Fruit fly (Drosophila melanogaster) Kc167 (cell line): ENCODE measurements around the gene dl.

ENCODE experiments used
- Myc ChIP-seq: fragments of >200 bp; optimal IDR thresholded peaks from 2 replicates; lab custom pipeline; 2017; ENCODE audit warnings: missing external identifiers
- Sin3A ChIP-seq: fragments of >200 bp; optimal IDR thresholded peaks from 2 replicates; lab custom pipeline; 2018; ENCODE audit warnings: missing external identifiers
- h ChIP-seq: fragments of >200 bp; optimal IDR thresholded peaks from 3 replicates; lab custom pipeline; 2018; ENCODE audit warnings: missing external identifiers
- insv ChIP-seq: fragments of >200 bp; optimal IDR thresholded peaks from 3 replicates; lab custom pipeline; 2018; ENCODE audit warnings: missing external identifiers
- psq ChIP-seq: fragments of >200 bp; optimal IDR thresholded peaks from 2 replicates; lab custom pipeline; 2017; ENCODE audit warnings: missing external identifiers
- ttk ChIP-seq: sonication (Bioruptor generic); optimal IDR thresholded peaks from 2 replicates; lab custom pipeline; 2017; ENCODE audit warnings: missing external identifiers

Gene dl

dm6 chr2L:17470630-17471029, 20.5 kb upstream of the dl start:
- TF ChIP-seq ttk (lab: Kevin White, UChicago) = no peak
- TF ChIP-seq insv (lab: Kevin White, UChicago) = no peak
- TF ChIP-seq psq = no peak
- TF ChIP-seq Sin3A (lab: Kevin White, UChicago) = no peak
- no peak for TF ChIP-seq h (lab: Kevin White, UChicago)
- no peak for TF ChIP-seq Myc (lab: Kevin White, UChicago)

- TF ChIP-seq Sin3A (lab: Kevin White, UChicago) = no peak
- TF ChIP-seq insv (lab: Kevin White, UChicago) = no peak
- TF ChIP-seq h (lab: Kevin White, UChicago) = no peak
- TF ChIP-seq psq = no peak
- TF ChIP-seq ttk (lab: Kevin White, UChicago) = no peak
- TF ChIP-seq Myc (lab: Kevin White, UChicago) = no peak
Observed at dm6 chr2L:17466950-17467349, 16.8 kb upstream of the dl start.

DNA sequence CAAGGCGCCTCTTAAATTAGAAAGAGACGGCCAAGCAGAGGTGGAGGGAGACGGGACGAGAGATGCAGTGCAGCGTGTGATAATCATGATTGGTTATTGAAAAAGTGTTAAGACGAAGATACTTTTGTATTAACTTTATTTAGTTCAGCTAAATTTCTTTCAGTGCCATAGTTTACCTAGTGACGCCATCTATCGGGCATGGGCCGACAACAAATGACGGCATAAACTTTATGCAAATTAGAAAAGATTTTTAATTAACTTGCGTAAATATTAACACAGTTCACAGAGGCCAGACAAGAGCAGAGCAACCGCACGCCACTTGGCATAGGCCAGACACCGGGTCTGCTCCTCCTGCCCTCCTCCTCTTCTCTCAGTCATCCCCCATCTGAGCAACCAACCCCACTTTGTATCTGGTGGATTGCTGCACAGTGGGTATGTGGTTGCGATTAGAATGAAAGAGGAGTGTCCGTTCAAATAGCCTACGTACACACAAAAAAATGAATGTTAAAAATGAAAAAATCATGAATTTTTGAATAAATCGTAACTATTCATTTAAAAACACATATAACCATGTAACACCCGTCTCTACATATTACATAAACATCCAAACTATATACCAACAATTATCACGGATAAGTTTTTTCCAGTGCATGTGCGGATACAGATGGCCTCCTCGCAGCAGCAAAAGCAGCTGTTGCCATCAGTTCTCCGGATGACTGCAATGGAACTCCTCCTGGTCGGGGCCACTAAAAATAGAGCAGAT, 15.9 kb upstream of the dl start:
- TF ChIP-seq Sin3A (lab: Kevin White, UChicago) = no peak
- TF ChIP-seq psq = no peak
- TF ChIP-seq Myc (lab: Kevin White, UChicago) = no peak
- TF ChIP-seq insv (lab: Kevin White, UChicago) = no peak
- no peak for TF ChIP-seq ttk (lab: Kevin White, UChicago)
- TF ChIP-seq h (lab: Kevin White, UChicago) = no peak

DNA sequence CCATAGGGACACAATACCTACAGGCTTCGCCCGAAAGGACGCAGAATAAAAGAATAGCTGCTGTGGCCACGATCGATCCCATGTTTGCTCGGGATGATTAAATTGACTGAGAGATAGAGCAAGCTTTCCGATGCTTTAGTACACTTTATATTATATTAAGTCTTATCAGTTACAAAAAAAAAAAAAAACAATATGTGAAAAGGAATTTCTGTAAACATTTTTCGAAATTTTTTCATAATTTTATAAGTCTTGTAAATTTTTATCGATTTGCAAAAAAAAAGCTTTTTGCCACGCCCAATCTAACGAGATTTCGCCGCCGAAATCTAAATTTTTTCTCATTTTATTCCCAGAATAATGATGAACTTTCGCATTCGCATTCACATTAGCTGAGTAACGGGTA, 7.8 kb upstream of the dl start, which contains the start of gene CG18563:
CG18563 (minus strand) TSS at position 101 of the 400 bp plus-strand sequence.
- TF ChIP-seq insv (lab: Kevin White, UChicago) (no peak), Sin3A (lab: Kevin White, UChicago) (no peak), Myc (lab: Kevin White, UChicago) (no peak), psq (no peak), ttk (lab: Kevin White, UChicago) (no peak), h (lab: Kevin White, UChicago) (no peak)

dm6 chr2L:17455823-17456222, 5.7 kb upstream of the dl start, which contains the start of gene SPH93:
SPH93 (minus strand) TSS chr2L:17455923.
- TF ChIP-seq insv (lab: Kevin White, UChicago) = no peak
- TF ChIP-seq Sin3A (lab: Kevin White, UChicago) = no peak
- no peak for TF ChIP-seq Myc (lab: Kevin White, UChicago)
- TF ChIP-seq h (lab: Kevin White, UChicago) = no peak
- no peak for TF ChIP-seq ttk (lab: Kevin White, UChicago)

dm6 chr2L:17452624-17453023, 2.5 kb upstream of the dl start, which contains the start of gene CG5050:
CG5050 (plus strand) TSS chr2L:17452924.
- TF ChIP-seq Myc (lab: Kevin White, UChicago) (no peak), Sin3A (lab: Kevin White, UChicago) (no peak)

- TF ChIP-seq Myc (lab: Kevin White, UChicago) (no peak), insv (lab: Kevin White, UChicago) (no peak), psq (no peak), ttk (lab: Kevin White, UChicago) (no peak), h (lab: Kevin White, UChicago) (no peak), Sin3A (lab: Kevin White, UChicago) (no peak)
Observed at dm6 chr2L:17452084-17452483, 1.9 kb upstream of the dl start.

dm6 chr2L:17450505-17451415, 596 bp upstream of the dl start:
- TF ChIP-seq psq (no peak), insv (lab: Kevin White, UChicago) (no peak), h (lab: Kevin White, UChicago) (no peak), ttk (lab: Kevin White, UChicago) (no peak), Myc (lab: Kevin White, UChicago) (no peak), Sin3A (lab: Kevin White, UChicago) (no peak)

dm6 chr2L:17448435-17448834, 1.7 kb downstream of the dl start:
- TF ChIP-seq insv (lab: Kevin White, UChicago) (no peak), h (lab: Kevin White, UChicago) (no peak), Sin3A (lab: Kevin White, UChicago) (no peak), Myc (lab: Kevin White, UChicago) (no peak), psq (no peak), ttk (lab: Kevin White, UChicago) (no peak)

DNA sequence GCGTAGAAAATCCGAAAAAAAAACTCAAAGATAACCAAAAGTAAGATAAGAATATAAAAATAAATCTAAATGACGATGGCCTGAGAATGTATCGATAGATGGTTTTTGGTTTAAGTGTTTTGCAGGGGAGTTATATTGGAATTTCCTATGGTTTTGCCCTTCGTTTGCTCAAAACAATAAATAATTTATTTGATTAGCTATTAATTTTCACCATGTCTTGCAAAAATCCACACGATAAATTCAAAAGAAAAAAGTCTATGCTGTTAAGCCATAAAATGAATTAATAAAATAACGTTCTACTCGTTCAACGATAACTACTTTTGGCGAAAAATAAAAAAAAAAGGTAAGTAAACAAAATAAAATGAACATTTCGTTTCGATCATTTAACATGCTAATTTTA, 3.1 kb downstream of the dl start:
- TF ChIP-seq Sin3A (lab: Kevin White, UChicago) = no peak
- no peak for TF ChIP-seq psq
- no peak for TF ChIP-seq insv (lab: Kevin White, UChicago)
- TF ChIP-seq Myc (lab: Kevin White, UChicago) = no peak
- TF ChIP-seq ttk (lab: Kevin White, UChicago) = no peak
- TF ChIP-seq h (lab: Kevin White, UChicago) = no peak

- TF ChIP-seq Myc (lab: Kevin White, UChicago) (no peak), Sin3A (lab: Kevin White, UChicago) (no peak), psq (no peak), ttk (lab: Kevin White, UChicago) (no peak), insv (lab: Kevin White, UChicago) (no peak)
Observed at dm6 chr2L:17437594-17437993, 12.6 kb downstream of the dl start.
